Fruit fly (Drosophila melanogaster): ENCODE data around the gene RnrL.

Gene RnrL

dm6 chr2L:10342471-10342870, 14.7 kb upstream of the RnrL start, which contains the start of gene Sps2:
Sps2 (plus strand) TSS chr2L:10342594.
- TF ChIP-seq Snoo (tag; optimal IDR thresholded peaks at IDR 0.05) (no peak), Pif1A (GFP tag; optimal IDR thresholded peaks at IDR 0.05) (no peak), rn (GFP tag; IDR thresholded peaks at IDR 0.05) (no peak), CG12605 (GFP tag; IDR thresholded peaks at IDR 0.05) (no peak), CG17806 (tag; optimal IDR thresholded peaks at IDR 0.05) (no peak), CG34367 (tag; optimal IDR thresholded peaks at IDR 0.05) (no peak), fd96Ca (GFP tag; IDR thresholded peaks at IDR 0.05) (no peak), EcR (GFP tag; optimal IDR thresholded peaks at IDR 0.05) (no peak), CG32121 (GFP tag; IDR thresholded peaks at IDR 0.05) (no peak)

- TF ChIP-seq fd96Ca (GFP tag; IDR thresholded peaks at IDR 0.05) (no peak), CG17806 (tag; optimal IDR thresholded peaks at IDR 0.05) (peak; percentile 7), CG4496 (GFP tag; IDR thresholded peaks at IDR 0.05) (no peak), CG9948 (tag; optimal IDR thresholded peaks at IDR 0.05) (peak; percentile 4), CG15710 (tag; optimal IDR thresholded peaks at IDR 0.05) (peak; percentile 6), CG8159 (tag; optimal IDR thresholded peaks at IDR 0.05) (no peak), CG10348 (GFP tag; IDR thresholded peaks at IDR 0.05) (no peak), CG12605 (GFP tag; IDR thresholded peaks at IDR 0.05) (no peak), Snoo (tag; optimal IDR thresholded peaks at IDR 0.05) (peak; percentile 13), CG32121 (GFP tag; IDR thresholded peaks at IDR 0.05) (no peak)
These were observed 13.7 kb upstream of the RnrL start, which contains the start of gene CG31715 for dm6 chr2L:10341405-10341804. CG31715 (plus strand) TSS chr2L:10341616.

- TF ChIP-seq CG13204 (GFP tag; optimal IDR thresholded peaks at IDR 0.05) (no peak), rn (GFP tag; IDR thresholded peaks at IDR 0.05) (no peak), CG14655 (GFP tag; optimal IDR thresholded peaks at IDR 0.05) (no peak), Ets98B (GFP tag; IDR thresholded peaks at IDR 0.05) (no peak)
These were observed 12.1 kb upstream of the RnrL start for dm6 chr2L:10339841-10340240.

- TF ChIP-seq CG9948 (tag; optimal IDR thresholded peaks at IDR 0.05) (peak; percentile 3), CG8301 (tag; optimal IDR thresholded peaks at IDR 0.05) (no peak), CG32121 (GFP tag; IDR thresholded peaks at IDR 0.05) (peak; percentile 11; the same call in 1 of the 2 replicates), CG13204 (GFP tag; optimal IDR thresholded peaks at IDR 0.05) (no peak), CG17806 (tag; optimal IDR thresholded peaks at IDR 0.05) (no peak), Pif1A (GFP tag; optimal IDR thresholded peaks at IDR 0.05) (peak; percentile 19), Snoo (tag; optimal IDR thresholded peaks at IDR 0.05) (peak; percentile 25), CG12605 (GFP tag; IDR thresholded peaks at IDR 0.05) (0 out of 2 replicates have a peak, but pooled peaks have one; percentile 23), CG8159 (tag; optimal IDR thresholded peaks at IDR 0.05) (peak; percentile 39), Ets98B (GFP tag; IDR thresholded peaks at IDR 0.05) (peak; percentile 36; the same call in 1 of the 2 replicates), fd96Ca (GFP tag; IDR thresholded peaks at IDR 0.05) (no peak), EcR (GFP tag; optimal IDR thresholded peaks at IDR 0.05) (no peak), D1 (tag; optimal IDR thresholded peaks at IDR 0.05) (no peak), CG15710 (tag; optimal IDR thresholded peaks at IDR 0.05) (peak; percentile 36), rn (GFP tag; IDR thresholded peaks at IDR 0.05) (no peak), CG4496 (GFP tag; IDR thresholded peaks at IDR 0.05) (no peak)
These were observed 11.5 kb upstream of the RnrL start, which contains the start of gene SamDC for dm6 chr2L:10339212-10339721. SamDC (plus strand) TSS chr2L:10339457.

dm6 chr2L:10334854-10335277, 7.1 kb upstream of the RnrL start:
- TF ChIP-seq CG15710 (tag; optimal IDR thresholded peaks at IDR 0.05) (peak; percentile 14), EcR (GFP tag; optimal IDR thresholded peaks at IDR 0.05) (peak; percentile 84), Ets98B (GFP tag; IDR thresholded peaks at IDR 0.05) (peak; percentile 64; the same call in 1 of the 2 replicates), CG34367 (tag; optimal IDR thresholded peaks at IDR 0.05) (peak; percentile 48), fd96Ca (GFP tag; IDR thresholded peaks at IDR 0.05) (no peak), gl (tag; optimal IDR thresholded peaks at IDR 0.05) (peak; percentile 28), CG32121 (GFP tag; IDR thresholded peaks at IDR 0.05) (peak; percentile 51; the same call in 1 of the 2 replicates), CG17806 (tag; optimal IDR thresholded peaks at IDR 0.05) (peak; percentile 28), Snoo (tag; optimal IDR thresholded peaks at IDR 0.05) (peak; percentile 30), Pif1A (GFP tag; optimal IDR thresholded peaks at IDR 0.05) (no peak), CG8301 (tag; optimal IDR thresholded peaks at IDR 0.05) (peak; percentile 21), rn (GFP tag; IDR thresholded peaks at IDR 0.05) (no peak), CG4496 (GFP tag; IDR thresholded peaks at IDR 0.05) (no peak), CG9948 (tag; optimal IDR thresholded peaks at IDR 0.05) (peak; percentile 5), Pif1B (GFP tag; optimal IDR thresholded peaks at IDR 0.05) (peak; percentile 63)

dm6 chr2L:10334213-10334612, 6.5 kb upstream of the RnrL start:
- TF ChIP-seq CG9948 (tag; optimal IDR thresholded peaks at IDR 0.05) = no peak
- no peak for TF ChIP-seq CG14655 (GFP tag; optimal IDR thresholded peaks at IDR 0.05)
- no peak for TF ChIP-seq CG8159 (tag; optimal IDR thresholded peaks at IDR 0.05)
- no peak for TF ChIP-seq CG15710 (tag; optimal IDR thresholded peaks at IDR 0.05)
- no peak for TF ChIP-seq CG17806 (tag; optimal IDR thresholded peaks at IDR 0.05)
- TF ChIP-seq Pif1B (GFP tag; optimal IDR thresholded peaks at IDR 0.05) = no peak
- TF ChIP-seq Snoo (tag; optimal IDR thresholded peaks at IDR 0.05) = no peak
- TF ChIP-seq gl (tag; optimal IDR thresholded peaks at IDR 0.05) = no peak
- no peak for TF ChIP-seq CG10348 (GFP tag; IDR thresholded peaks at IDR 0.05)
- TF ChIP-seq Ets98B (GFP tag; IDR thresholded peaks at IDR 0.05) = no peak
- no peak for TF ChIP-seq CG8301 (tag; optimal IDR thresholded peaks at IDR 0.05)
- no peak for TF ChIP-seq CG12605 (GFP tag; IDR thresholded peaks at IDR 0.05)
- no peak for TF ChIP-seq CG13204 (GFP tag; optimal IDR thresholded peaks at IDR 0.05)
- TF ChIP-seq Pif1A (GFP tag; optimal IDR thresholded peaks at IDR 0.05) = no peak
- TF ChIP-seq CG4496 (GFP tag; IDR thresholded peaks at IDR 0.05) = no peak
- TF ChIP-seq CG34367 (tag; optimal IDR thresholded peaks at IDR 0.05) = no peak
- TF ChIP-seq fd96Ca (GFP tag; IDR thresholded peaks at IDR 0.05) = no peak
